Worm (Caenorhabditis elegans) whole organism, L4/young adult: ENCODE results near the gene Y40A1A.2.

Experiments
- W03F9.2 ChIP-seq: fragments of 150-350 bp; optimal IDR thresholded peaks from 2 replicates; lab custom pipeline; 2014; ENCODE audit warnings: missing biosample characterization, missing genetic modification characterization
- dao-5 ChIP-seq: sonication (generic microtip); optimal IDR thresholded peaks from 2 replicates; lab custom pipeline; 2016; ENCODE audit warnings: missing genotype, missing genetic modification characterization, moderate library complexity, missing compliant biosample characterization
- him-1 ChIP-seq: sonication (generic microtip); optimal IDR thresholded peaks from 2 replicates; lab custom pipeline; 2016; ENCODE audit warnings: missing genotype, missing genetic modification reagents, missing genetic modification characterization, missing compliant biosample characterization

ce11 chrX:2018211-2018610, 27.7 kb downstream of the Y40A1A.2 start:
- TF ChIP-seq dao-5 (tag; lab: Kevin White, UChicago) = no peak
- no peak for TF ChIP-seq W03F9.2 (tag; lab: Kevin White, UChicago)
- TF ChIP-seq him-1 (tag; lab: Kevin White, UChicago) = no peak
